Worm (Caenorhabditis elegans) whole organism, midembryonic: ENCODE results near the gene clec-180.
A peak's percentile ranks its signal among the peaks of the same experiment; 100 is the strongest.

Experiments
- T22C8.4 ChIP-seq: fragments of 200-800 bp; sonication (Bioruptor generic); IDR thresholded peaks from 2 replicates; pipeline ENCODE4 v1.3.6; 2022; ENCODE audit warnings: missing genetic modification characterization, missing compliant biosample characterization
- cog-1 ChIP-seq: sonication (generic microtip); optimal IDR thresholded peaks from 2 replicates; lab custom pipeline; 2016; ENCODE audit warnings: missing genetic modification characterization, missing compliant biosample characterization
- flt-1 ChIP-seq: fragments of 200-800 bp; sonication (Bioruptor generic); IDR thresholded peaks from 2 replicates; pipeline ENCODE4 v1.3.6; 2022; ENCODE audit warnings: missing genetic modification characterization, missing compliant biosample characterization
- med-1 ChIP-seq: sonication (generic microtip); optimal IDR thresholded peaks from 2 replicates; lab custom pipeline; 2017; ENCODE audit warnings: missing genetic modification characterization, mild to moderate bottlenecking, missing compliant biosample characterization, antibody characterized with exemption, missing genetic modification reagents; ENCODE audit not compliant: insufficient read depth
- ref-1 ChIP-seq: fragments of 200-800 bp; sonication (Bioruptor generic); conservative IDR thresholded peaks from 2 replicates; pipeline ENCODE4 v1.3.6; 2022; ENCODE audit warnings: missing genetic modification reagents, missing genetic modification characterization, missing compliant biosample characterization
- tab-1 ChIP-seq: fragments of 200-800 bp; sonication (Bioruptor generic); IDR thresholded peaks from 2 replicates; pipeline ENCODE4 v1.3.6; 2022; ENCODE audit warnings: missing genetic modification characterization, missing compliant biosample characterization
- ztf-23 ChIP-seq: fragments of 200-800 bp; sonication (Bioruptor generic); IDR thresholded peaks from 2 replicates; pipeline ENCODE4 v1.3.6; 2022; ENCODE audit warnings: missing genetic modification reagents, missing genetic modification characterization, missing compliant biosample characterization
- ztf-29 ChIP-seq: fragments of 200-800 bp; sonication (Bioruptor generic); IDR thresholded peaks from 2 replicates; pipeline ENCODE4 v1.3.6; 2022; ENCODE audit warnings: missing genetic modification reagents, missing genetic modification characterization, missing compliant biosample characterization

DNA sequence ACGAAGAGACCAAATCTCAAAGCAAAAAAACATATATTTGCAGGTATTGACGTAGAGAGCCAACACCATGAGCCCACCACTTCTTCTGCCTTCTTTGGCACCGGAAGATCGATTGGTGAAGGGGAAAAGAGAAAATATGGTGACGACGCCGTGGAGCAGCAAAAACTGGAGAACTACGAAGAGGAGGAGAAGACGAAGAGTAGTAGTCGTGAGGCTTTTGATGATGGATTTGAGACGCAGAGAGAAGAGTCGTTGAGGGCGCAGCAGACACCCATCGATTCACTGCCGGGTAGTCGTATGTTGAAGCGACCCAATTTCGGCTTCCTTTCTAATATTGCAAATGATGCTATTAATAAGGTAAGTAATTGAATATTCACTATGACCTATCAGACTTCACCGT is 42.7 kb downstream of the clec-180 start:
- TF ChIP-seq flt-1 (GFP tag; lab: Robert Waterston, UW): no peak
- TF ChIP-seq T22C8.4 (GFP tag; lab: Robert Waterston, UW): no peak
- TF ChIP-seq med-1 (GFP tag; lab: Kevin White, UChicago): no peak
- 0 out of 2 replicates have a peak, but pooled peaks have one; percentile 23 for TF ChIP-seq ztf-23
- TF ChIP-seq ref-1: no peak
- TF ChIP-seq cog-1 (tag; lab: Kevin White, UChicago): no peak
- no peak for TF ChIP-seq ztf-29 (GFP tag; lab: Robert Waterston, UW)
- TF ChIP-seq tab-1 (GFP tag; lab: Robert Waterston, UW): no peak
